Worm (Caenorhabditis elegans) whole organism, midembryonic: ENCODE measurements around the gene cyp-31A3.

Source experiments
- T22C8.4 ChIP-seq: fragments of 200-800 bp; sonication (Bioruptor generic); IDR thresholded peaks from 2 replicates; pipeline ENCODE4 v1.3.6; 2022; ENCODE audit warnings: missing genetic modification characterization, missing compliant biosample characterization
- flt-1 ChIP-seq: fragments of 200-800 bp; sonication (Bioruptor generic); IDR thresholded peaks from 2 replicates; pipeline ENCODE4 v1.3.6; 2022; ENCODE audit warnings: missing genetic modification characterization, missing compliant biosample characterization
- klf-2 ChIP-seq: fragments of 200-800 bp; sonication (Bioruptor generic); conservative IDR thresholded peaks from 2 replicates; pipeline ENCODE4 v1.3.6; 2022; ENCODE audit warnings: missing genetic modification reagents, missing genetic modification characterization, missing compliant biosample characterization
- med-1 ChIP-seq: sonication (generic microtip); optimal IDR thresholded peaks from 2 replicates; lab custom pipeline; 2017; ENCODE audit warnings: missing genetic modification characterization, mild to moderate bottlenecking, missing compliant biosample characterization, antibody characterized with exemption, missing genetic modification reagents; ENCODE audit not compliant: insufficient read depth
- ztf-29 ChIP-seq: fragments of 200-800 bp; sonication (Bioruptor generic); IDR thresholded peaks from 2 replicates; pipeline ENCODE4 v1.3.6; 2022; ENCODE audit warnings: missing genetic modification reagents, missing genetic modification characterization, missing compliant biosample characterization

DNA sequence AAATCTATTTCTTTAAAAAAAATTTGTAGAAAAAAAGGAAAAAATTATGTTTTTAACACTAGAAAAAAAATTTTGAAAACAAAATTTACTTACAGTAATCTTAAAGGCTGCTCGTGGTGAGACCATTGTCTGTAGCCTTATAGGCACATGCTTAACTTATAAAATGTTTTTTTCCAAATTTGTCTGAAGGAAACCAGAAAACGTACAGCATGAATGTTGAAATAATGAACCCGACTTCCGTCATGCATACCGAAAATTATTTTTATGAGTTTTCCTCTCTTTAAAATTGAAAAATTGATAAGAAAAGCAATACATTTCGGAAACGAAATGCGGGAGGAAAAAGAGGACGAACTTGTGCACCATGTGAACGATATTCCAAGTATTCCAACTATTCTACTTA is 10.9 kb downstream of the cyp-31A3 start, which contains the start of gene R11E3.2:
- TF ChIP-seq med-1 (no peak), ztf-29 (no peak), T22C8.4 (no peak), flt-1 (GFP tag; lab: Robert Waterston, UW) (no peak), klf-2 (GFP tag; lab: Robert Waterston, UW) (no peak)
